Worm (Caenorhabditis elegans) whole organism, late embryonic: ENCODE results near the gene Y53F4B.5.

ENCODE experiments used
- K09A11.1 ChIP-seq: sonication (generic microtip); optimal IDR thresholded peaks from 2 replicates; lab custom pipeline; 2017; ENCODE audit warnings: antibody characterized with exemption, mild to moderate bottlenecking, missing genetic modification characterization, missing compliant biosample characterization; ENCODE audit not compliant: insufficient read depth
- ceh-14 ChIP-seq: sonication (generic microtip); optimal IDR thresholded peaks from 2 replicates; lab custom pipeline; 2016; ENCODE audit warnings: missing genotype, missing genetic modification characterization, missing compliant biosample characterization
- ceh-9 ChIP-seq: sonication (generic microtip); optimal IDR thresholded peaks from 2 replicates; lab custom pipeline; 2016; ENCODE audit warnings: mild to moderate bottlenecking, missing genetic modification characterization, inconsistent platforms, missing compliant biosample characterization
- che-1 ChIP-seq: sonication (generic microtip); optimal IDR thresholded peaks from 2 replicates; lab custom pipeline; 2016; ENCODE audit warnings: mild to moderate bottlenecking, missing genetic modification characterization, missing compliant biosample characterization
- hlh-6 ChIP-seq: sonication (generic microtip); optimal IDR thresholded peaks from 2 replicates; lab custom pipeline; 2016; ENCODE audit warnings: missing genotype, missing genetic modification characterization, missing compliant biosample characterization
- madf-2 ChIP-seq: sonication (generic microtip); optimal IDR thresholded peaks from 2 replicates; lab custom pipeline; 2017; ENCODE audit warnings: missing genetic modification characterization, missing compliant biosample characterization
- nhr-11 ChIP-seq: fragments of 150-350 bp; optimal IDR thresholded peaks from 2 replicates; lab custom pipeline; 2014; ENCODE audit warnings: missing biosample characterization, missing genetic modification characterization
- pag-3 ChIP-seq: sonication (generic microtip); optimal IDR thresholded peaks from 2 replicates; lab custom pipeline; 2016; ENCODE audit warnings: missing compliant biosample characterization, missing genetic modification characterization, borderline replicate concordance
- pha-4 ChIP-seq: fragments of 150-350 bp; optimal IDR thresholded peaks from 2 replicates; lab custom pipeline; 2018; ENCODE audit warnings: missing biosample characterization, missing genetic modification reagents, missing genetic modification characterization
- pqm-1 ChIP-seq: sonication (generic microtip); optimal IDR thresholded peaks from 2 replicates; lab custom pipeline; 2016; ENCODE audit warnings: missing genetic modification characterization, missing compliant biosample characterization
- pros-1 ChIP-seq: fragments of 150-350 bp; optimal IDR thresholded peaks from 2 replicates; lab custom pipeline; 2014; ENCODE audit warnings: missing biosample characterization, missing genetic modification reagents, missing genetic modification characterization
- tbx-2 ChIP-seq: sonication (generic microtip); optimal IDR thresholded peaks from 2 replicates; lab custom pipeline; 2016; ENCODE audit warnings: missing genetic modification characterization, missing compliant biosample characterization

DNA sequence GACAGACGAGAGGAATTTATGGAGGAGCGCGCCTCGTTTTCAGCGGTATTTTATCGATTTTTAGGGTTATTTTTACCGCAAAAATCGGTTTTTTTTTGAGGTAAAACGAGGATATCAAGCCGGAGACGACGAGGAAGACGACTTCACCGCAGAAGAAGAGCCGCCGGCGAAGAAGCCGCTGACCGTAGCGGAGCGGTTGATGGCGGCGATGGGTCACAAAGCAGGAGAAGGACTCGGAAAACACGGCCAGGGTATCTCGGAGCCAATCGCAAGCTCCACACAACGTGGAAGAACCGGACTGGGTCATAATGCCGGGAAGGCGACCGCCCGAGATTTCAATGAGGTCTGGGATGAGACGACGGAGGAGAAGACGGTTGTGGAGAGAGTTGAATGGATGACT lies 42.6 kb upstream of the Y53F4B.5 start:
- TF ChIP-seq pag-3 (no peak), che-1 (tag; lab: Kevin White, UChicago) (no peak), ceh-14 (tag; lab: Kevin White, UChicago) (no peak), tbx-2 (tag; lab: Kevin White, UChicago) (no peak), pqm-1 (tag; lab: Kevin White, UChicago) (no peak), K09A11.1 (tag; lab: Kevin White, UChicago) (no peak), nhr-11 (tag; lab: Kevin White, UChicago) (no peak), pros-1 (tag; lab: Kevin White, UChicago) (no peak), madf-2 (tag; lab: Kevin White, UChicago) (no peak), hlh-6 (tag; lab: Kevin White, UChicago) (no peak), pha-4 (tag; lab: Kevin White, UChicago) (no peak), ceh-9 (tag; lab: Kevin White, UChicago) (no peak)
